Fruit fly (Drosophila melanogaster) whole organism, embryonic: ENCODE measurements around the gene ClpP.

Experiments used
- Aef1 ChIP-seq: fragments of 200-800 bp; sonication (Bioruptor generic); IDR thresholded peaks from 3 replicates; pipeline ENCODE4 v1.3.6; 2022; ENCODE audit warnings: missing biosample characterization, missing genetic modification characterization
- CG13775 ChIP-seq: fragments of 200-800 bp; sonication (Bioruptor generic); optimal IDR thresholded peaks from 3 replicates; lab custom pipeline; 2017; ENCODE audit warnings: missing biosample characterization, mild to moderate bottlenecking, missing genetic modification characterization
- CG13894 ChIP-seq: fragments of 200-800 bp; sonication (Bioruptor generic); optimal IDR thresholded peaks from 3 replicates; lab custom pipeline; 2018; ENCODE audit warnings: missing biosample characterization, mild to moderate bottlenecking, missing genetic modification characterization, moderate library complexity
- CG14050 ChIP-seq: fragments of 200-800 bp; sonication (Bioruptor generic); IDR thresholded peaks from 3 replicates; pipeline ENCODE4 v1.3.6; 2022; ENCODE audit warnings: missing biosample characterization, missing genetic modification characterization
- CG1602 ChIP-seq: fragments of 200-800 bp; sonication (Bioruptor generic); optimal IDR thresholded peaks from 3 replicates; lab custom pipeline; 2016; ENCODE audit warnings: missing biosample characterization, missing genetic modification characterization
- CG16863 ChIP-seq: fragments of 200-800 bp; sonication (Bioruptor generic); optimal IDR thresholded peaks from 3 replicates; lab custom pipeline; 2016; ENCODE audit warnings: missing biosample characterization, missing genetic modification characterization
- CG17612 ChIP-seq: fragments of 200-800 bp; sonication (Bioruptor generic); IDR thresholded peaks from 2 replicates; pipeline ENCODE4 v1.3.6; 2022; ENCODE audit warnings: missing biosample characterization, missing genetic modification characterization
- CG18262 ChIP-seq: fragments of 200-800 bp; optimal IDR thresholded peaks from 3 replicates; lab custom pipeline; 2019; ENCODE audit warnings: missing biosample characterization, mild to moderate bottlenecking, missing genetic modification characterization, moderate library complexity
- CG18619 ChIP-seq: fragments of 200-800 bp; sonication (Bioruptor generic); optimal IDR thresholded peaks from 3 replicates; lab custom pipeline; 2017; ENCODE audit warnings: missing biosample characterization, mild to moderate bottlenecking, missing genetic modification characterization
- CG2116 ChIP-seq: fragments of 200-800 bp; sonication (Bioruptor generic); optimal IDR thresholded peaks from 3 replicates; lab custom pipeline; 2018; ENCODE audit warnings: missing biosample characterization, mild to moderate bottlenecking, missing genetic modification characterization
- CG2202 ChIP-seq: fragments of 200-800 bp; sonication (Bioruptor generic); optimal IDR thresholded peaks from 2 replicates; lab custom pipeline; 2018; ENCODE audit warnings: missing biosample characterization, mild to moderate bottlenecking, missing genetic modification characterization
- CG32532 ChIP-seq: fragments of 200-800 bp; sonication (Bioruptor generic); IDR thresholded peaks from 2 replicates; pipeline ENCODE4 v1.3.6; 2022; ENCODE audit warnings: missing biosample characterization, missing genetic modification characterization
- CG4820 ChIP-seq: fragments of 200-800 bp; sonication (Bioruptor generic); optimal IDR thresholded peaks from 3 replicates; lab custom pipeline; 2016; ENCODE audit warnings: missing biosample characterization, missing genetic modification characterization
- CG6175 ChIP-seq: fragments of 200-800 bp; sonication (Bioruptor generic); IDR thresholded peaks from 3 replicates; pipeline ENCODE4 v1.3.6; 2022; ENCODE audit warnings: missing biosample characterization, missing genetic modification characterization
- CG8089 ChIP-seq: fragments of 200-800 bp; sonication (Bioruptor generic); optimal IDR thresholded peaks from 3 replicates; lab custom pipeline; 2016; ENCODE audit warnings: missing biosample characterization, missing genetic modification characterization
- CG9876 ChIP-seq: fragments of 200-800 bp; sonication (Bioruptor generic); optimal IDR thresholded peaks from 2 replicates; lab custom pipeline; 2016; ENCODE audit warnings: missing biosample characterization, missing genetic modification characterization
- D ChIP-seq, 2 experiments: fragments of 200-800 bp in 1 of 2; fragments of >200 bp in 1 of 2; sonication (Bioruptor generic) in 1 of 2; optimal IDR thresholded peaks; 2 replicates in 1 of 2; 3 replicates in 1 of 2; lab custom pipeline; 2017; ENCODE audit warnings: mild to moderate bottlenecking in 1 of 2, missing biosample characterization in 1 of 2, missing genetic modification characterization in 1 of 2, missing genetic modification reagents in 1 of 2
- D19B ChIP-seq: fragments of 200-800 bp; sonication (Bioruptor generic); optimal IDR thresholded peaks from 2 replicates; lab custom pipeline; 2017; ENCODE audit warnings: missing biosample characterization, mild to moderate bottlenecking, missing genetic modification characterization
- Dip2 ChIP-seq: fragments of 200-800 bp; sonication (Bioruptor generic); IDR thresholded peaks from 2 replicates; pipeline ENCODE4 v1.3.6; 2022; ENCODE audit warnings: missing biosample characterization, missing genetic modification characterization
- GATAe ChIP-seq: fragments of 200-800 bp; sonication (Bioruptor generic); conservative IDR thresholded peaks from 2 replicates; pipeline ENCODE4 v1.3.6; 2022; ENCODE audit warnings: missing biosample characterization, missing genetic modification characterization
- H15 ChIP-seq: fragments of 200-800 bp; sonication (Bioruptor generic); IDR thresholded peaks from 3 replicates; pipeline ENCODE4 v1.3.6; 2022; ENCODE audit warnings: missing biosample characterization, missing genetic modification characterization
- HHEX ChIP-seq: fragments of 200-800 bp; sonication (Bioruptor generic); optimal IDR thresholded peaks from 3 replicates; lab custom pipeline; 2017; ENCODE audit warnings: missing biosample characterization, mild to moderate bottlenecking, missing genetic modification characterization, missing genetic modification reagents
- HLH4C ChIP-seq: fragments of 200-800 bp; sonication (Bioruptor generic); IDR thresholded peaks from 3 replicates; pipeline ENCODE4 v1.3.6; 2022; ENCODE audit warnings: missing biosample characterization, missing genetic modification characterization; ENCODE audit not compliant: partially characterized antibody
- Hr3 ChIP-seq: fragments of 200-800 bp; sonication (Bioruptor generic); optimal IDR thresholded peaks from 3 replicates; lab custom pipeline; 2016; ENCODE audit warnings: missing biosample characterization, missing genetic modification characterization
- Hr78 ChIP-seq, 2 experiments: fragments of 200-800 bp in 1 of 2; fragments of >200 bp in 1 of 2; sonication (Bioruptor generic) in 1 of 2; optimal IDR thresholded peaks; 2 replicates each; lab custom pipeline; 2017 to 2019; ENCODE audit warnings: missing biosample characterization in 2 of 2, missing genetic modification characterization in 2 of 2, mild to moderate bottlenecking in 1 of 2, moderate library complexity in 1 of 2
- MBD-R2 ChIP-seq: fragments of 200-800 bp; sonication (Bioruptor generic); IDR thresholded peaks from 2 replicates; pipeline ENCODE4 v1.3.6; 2022; ENCODE audit warnings: missing biosample characterization, missing genetic modification characterization
- Six4 ChIP-seq: fragments of 200-800 bp; sonication (Bioruptor generic); optimal IDR thresholded peaks from 2 replicates; lab custom pipeline; 2016; ENCODE audit warnings: missing biosample characterization, missing genetic modification characterization
- TFAM ChIP-seq: fragments of 200-800 bp; sonication (Bioruptor generic); optimal IDR thresholded peaks from 2 replicates; lab custom pipeline; 2017; ENCODE audit warnings: missing biosample characterization, missing genetic modification characterization, inconsistent platforms
- al ChIP-seq: fragments of 200-800 bp; sonication (Bioruptor generic); IDR thresholded peaks from 2 replicates; pipeline ENCODE4 v1.3.6; 2022; ENCODE audit warnings: missing biosample characterization, missing genetic modification characterization
- aop ChIP-seq: fragments of 200-800 bp; sonication (Bioruptor generic); IDR thresholded peaks from 2 replicates; pipeline ENCODE4 v1.3.6; 2022; ENCODE audit warnings: missing biosample characterization, missing genetic modification characterization
- ase ChIP-seq: fragments of 200-800 bp; sonication (Bioruptor generic); IDR thresholded peaks from 3 replicates; pipeline ENCODE4 v1.3.6; 2022; ENCODE audit warnings: missing biosample characterization, missing genetic modification characterization
- caup ChIP-seq: fragments of 200-800 bp; sonication (Bioruptor generic); optimal IDR thresholded peaks from 3 replicates; lab custom pipeline; 2017; ENCODE audit warnings: missing biosample characterization, mild to moderate bottlenecking, missing genetic modification characterization, moderate library complexity; ENCODE audit not compliant: severe bottlenecking
- cwo ChIP-seq: fragments of 200-800 bp; sonication (Bioruptor generic); optimal IDR thresholded peaks from 3 replicates; lab custom pipeline; 2017; ENCODE audit warnings: missing biosample characterization, missing genetic modification characterization, mild to moderate bottlenecking, moderate library complexity, missing genetic modification reagents
- dan ChIP-seq: fragments of 200-800 bp; sonication (Bioruptor generic); IDR thresholded peaks from 2 replicates; pipeline ENCODE4 v1.3.6; 2022; ENCODE audit warnings: missing biosample characterization, missing genetic modification characterization
- gem ChIP-seq: fragments of 200-800 bp; sonication (Bioruptor generic); optimal IDR thresholded peaks from 2 replicates; lab custom pipeline; 2019; ENCODE audit warnings: missing biosample characterization, mild to moderate bottlenecking, missing genetic modification characterization, moderate library complexity
- jumu ChIP-seq: fragments of 200-800 bp; sonication (Bioruptor generic); optimal IDR thresholded peaks from 3 replicates; lab custom pipeline; 2016; ENCODE audit warnings: missing biosample characterization, missing genetic modification characterization
- ken ChIP-seq: fragments of 200-800 bp; sonication (Bioruptor generic); IDR thresholded peaks from 3 replicates; pipeline ENCODE4 v1.3.6; 2022; ENCODE audit warnings: missing biosample characterization, missing genetic modification characterization
- luna ChIP-seq: fragments of 200-800 bp; sonication (Bioruptor generic); optimal IDR thresholded peaks from 2 replicates; lab custom pipeline; 2016; ENCODE audit warnings: missing biosample characterization, missing genetic modification characterization
- nom ChIP-seq: fragments of 200-800 bp; sonication (Bioruptor generic); optimal IDR thresholded peaks from 2 replicates; lab custom pipeline; 2017; ENCODE audit warnings: missing biosample characterization, missing genetic modification characterization, mild to moderate bottlenecking, moderate library complexity, missing genetic modification reagents
- pb ChIP-seq: fragments of 200-800 bp; sonication (Bioruptor generic); optimal IDR thresholded peaks from 3 replicates; lab custom pipeline; 2016; ENCODE audit warnings: missing biosample characterization, missing genetic modification characterization
- rib ChIP-seq: fragments of 200-800 bp; sonication (Bioruptor generic); IDR thresholded peaks from 2 replicates; pipeline ENCODE4 v1.3.6; 2022; ENCODE audit warnings: missing biosample characterization, missing genetic modification characterization
- row ChIP-seq: fragments of 200-800 bp; sonication (Bioruptor generic); IDR thresholded peaks from 3 replicates; pipeline ENCODE4 v1.3.6; 2022; ENCODE audit warnings: missing biosample characterization, missing genetic modification characterization
- sd ChIP-seq: fragments of 200-800 bp; sonication (Bioruptor generic); optimal IDR thresholded peaks from 3 replicates; lab custom pipeline; 2018; ENCODE audit warnings: missing biosample characterization, mild to moderate bottlenecking, missing genetic modification characterization, moderate library complexity
- slp2 ChIP-seq: fragments of 200-800 bp; sonication (Bioruptor generic); optimal IDR thresholded peaks from 2 replicates; lab custom pipeline; 2016; ENCODE audit warnings: missing biosample characterization, missing genetic modification characterization
- stwl ChIP-seq: fragments of 200-800 bp; sonication (Bioruptor generic); optimal IDR thresholded peaks from 3 replicates; lab custom pipeline; 2018; ENCODE audit warnings: missing biosample characterization, mild to moderate bottlenecking, missing genetic modification characterization, moderate library complexity
- twi ChIP-seq: fragments of 200-800 bp; optimal IDR thresholded peaks from 2 replicates; lab custom pipeline; 2019; ENCODE audit warnings: missing biosample characterization, mild to moderate bottlenecking, missing genetic modification characterization, moderate library complexity
- wdn ChIP-seq: fragments of 200-800 bp; sonication (Bioruptor generic); IDR thresholded peaks from 2 replicates; pipeline ENCODE4 v1.3.6; 2022; ENCODE audit warnings: missing biosample characterization, missing genetic modification characterization
- wek ChIP-seq: fragments of 200-800 bp; sonication (Bioruptor generic); optimal IDR thresholded peaks from 3 replicates; lab custom pipeline; 2018; ENCODE audit warnings: missing biosample characterization, mild to moderate bottlenecking, missing genetic modification characterization, moderate library complexity

ClpP gene

DNA sequence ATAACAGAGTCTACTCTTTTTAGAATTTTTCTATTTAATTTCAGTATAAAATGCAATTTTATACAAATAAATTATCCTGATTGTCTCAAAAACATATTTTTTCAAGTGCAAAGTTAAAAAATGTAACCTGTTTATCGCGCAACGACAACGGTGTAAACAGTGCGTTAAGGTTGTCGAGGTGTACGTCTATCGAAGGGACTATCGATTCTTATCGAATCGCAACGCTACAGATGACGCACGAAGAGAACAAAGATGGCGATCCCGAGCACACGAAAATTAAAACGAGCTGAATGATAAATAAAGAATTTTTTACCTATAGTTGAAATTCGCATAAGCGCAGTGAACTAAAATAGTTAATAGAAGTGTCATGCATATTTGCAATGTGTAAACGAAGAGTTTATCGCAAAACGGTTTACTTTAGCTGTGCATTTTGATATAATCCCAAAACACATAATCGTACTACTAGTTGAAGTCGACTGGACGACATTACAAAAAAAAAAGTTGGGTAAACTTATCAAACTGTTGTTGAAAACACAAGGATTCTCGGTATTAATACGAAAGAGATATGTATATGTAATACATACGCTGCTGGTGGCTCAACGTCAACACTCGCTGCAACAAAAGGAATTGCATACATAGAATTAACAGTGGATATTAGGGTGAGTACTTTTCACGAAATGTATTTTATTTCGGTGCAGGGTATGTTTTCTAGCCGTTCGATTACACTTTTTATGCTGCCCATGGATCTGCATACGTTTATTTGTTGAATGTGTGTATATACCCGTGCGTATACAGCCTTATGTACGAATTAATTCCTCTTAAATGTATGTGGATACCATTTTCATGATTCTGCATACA is 31.5 kb downstream of the ClpP start, which contains the start of gene da (continued):
- TF ChIP-seq pb (no peak), D (optimal IDR thresholded peaks at IDR 0.05; lab: Kevin White, UChicago) (no peak), D (GFP tag; optimal IDR thresholded peaks at IDR 0.05; lab: Kevin White, UChicago) (no peak), wdn (GFP tag; lab: Robert Waterston, UW) (peak; percentile 29; the same call in 1 of the 2 replicates), dan (GFP tag; lab: Robert Waterston, UW) (no peak), HLH4C (GFP tag; lab: Robert Waterston, UW) (peak; percentile 61; the same call in 2 of the 3 replicates), CG18619 (GFP tag; lab: Kevin White, UChicago) (peak; percentile 61), cwo (GFP tag; lab: Kevin White, UChicago) (no peak), wek (peak; percentile 15), TFAM (no peak), CG6175 (no peak), Hr3 (peak; percentile 61), CG13775 (GFP tag; lab: Kevin White, UChicago) (peak; percentile 49), CG2202 (no peak), Hr78 (GFP tag; optimal IDR thresholded peaks at IDR 0.05; lab: Kevin White, UChicago) (peak in 1 of 2 experiments; percentile 8), CG4820 (GFP tag; lab: Kevin White, UChicago) (peak; percentile 35), row (GFP tag; lab: Robert Waterston, UW) (peak; percentile 85), CG17612 (GFP tag; lab: Robert Waterston, UW) (no peak), CG2116 (GFP tag; lab: Kevin White, UChicago) (peak; percentile 99), CG18262 (tag; lab: Kevin White, UChicago) (peak; percentile 58), rib (GFP tag; lab: Robert Waterston, UW) (peak; percentile 45), H15 (0 out of 3 replicates have a peak, but pooled peaks have one; percentile 13), ken (GFP tag; lab: Robert Waterston, UW) (peak; percentile 49; the same call in 1 of the 3 replicates), caup (peak; percentile 69), CG1602 (peak; percentile 36), CG32532 (GFP tag; lab: Robert Waterston, UW) (peak; percentile 66), gem (tag; lab: Kevin White, UChicago) (peak; percentile 76), al (GFP tag; lab: Robert Waterston, UW) (peak; percentile 45), ase (GFP tag; lab: Robert Waterston, UW) (peak; percentile 42; the same call in 1 of the 3 replicates), Dip2 (GFP tag; lab: Robert Waterston, UW) (no peak), twi (tag; lab: Kevin White, UChicago) (peak; percentile 43), Aef1 (peak; percentile 52; the same call in 2 of the 3 replicates), CG14050 (GFP tag; lab: Robert Waterston, UW) (no peak), MBD-R2 (peak; percentile 61), slp2 (peak; percentile 36), stwl (tag; lab: Kevin White, UChicago) (peak; percentile 65), luna (GFP tag; lab: Kevin White, UChicago) (no peak), GATAe (no peak), CG9876 (peak; percentile 19), aop (GFP tag; lab: Robert Waterston, UW) (no peak), CG8089 (peak; percentile 32), sd (peak; percentile 46), Six4 (GFP tag; lab: Kevin White, UChicago) (peak; percentile 15), HHEX (peak; percentile 40), D19B (GFP tag; lab: Kevin White, UChicago) (peak; percentile 64), nom (GFP tag; lab: Kevin White, UChicago) (peak; percentile 15), CG16863 (GFP tag; lab: Kevin White, UChicago) (peak; percentile 57), jumu (GFP tag; lab: Kevin White, UChicago) (peak; percentile 64), CG13894 (tag; lab: Kevin White, UChicago) (peak; percentile 53)
